Fruit fly (Drosophila melanogaster) whole organism, embryonic: ENCODE measurements around the gene fry.
A peak's percentile ranks its signal among the peaks of the same experiment; 100 is the strongest.

ENCODE experiments used
- Asciz ChIP-seq: fragments of 200-800 bp; sonication (Bioruptor generic); optimal IDR thresholded peaks from 2 replicates; lab custom pipeline; 2017; ENCODE audit warnings: missing biosample characterization, mild to moderate bottlenecking, missing genetic modification characterization, missing genetic modification reagents
- CG10366 ChIP-seq: fragments of 200-800 bp; sonication (Bioruptor generic); IDR thresholded peaks from 2 replicates; pipeline ENCODE4 v1.3.6; 2022; ENCODE audit warnings: missing biosample characterization, missing genetic modification characterization
- CG12104 ChIP-seq: fragments of 200-800 bp; sonication (Bioruptor generic); optimal IDR thresholded peaks from 3 replicates; lab custom pipeline; 2016; ENCODE audit warnings: missing biosample characterization, missing genetic modification characterization
- CG13424 ChIP-seq: fragments of 200-800 bp; sonication (Bioruptor generic); optimal IDR thresholded peaks from 2 replicates; lab custom pipeline; 2019; ENCODE audit warnings: missing biosample characterization, mild to moderate bottlenecking, missing genetic modification characterization, moderate library complexity
- CG14014 ChIP-seq: fragments of 200-800 bp; sonication (Bioruptor generic); IDR thresholded peaks from 2 replicates; pipeline ENCODE4 v1.3.6; 2022; ENCODE audit warnings: missing biosample characterization, missing genetic modification characterization
- CG15011 ChIP-seq: fragments of 200-800 bp; sonication (Bioruptor generic); optimal IDR thresholded peaks from 3 replicates; lab custom pipeline; 2018; ENCODE audit warnings: missing biosample characterization, mild to moderate bottlenecking, missing genetic modification characterization
- CG1529 ChIP-seq: fragments of 200-800 bp; sonication (Bioruptor generic); optimal IDR thresholded peaks from 3 replicates; lab custom pipeline; 2018; ENCODE audit warnings: missing biosample characterization, missing genetic modification characterization
- CG1602 ChIP-seq: fragments of 200-800 bp; sonication (Bioruptor generic); optimal IDR thresholded peaks from 3 replicates; lab custom pipeline; 2016; ENCODE audit warnings: missing biosample characterization, missing genetic modification characterization
- CG2678 ChIP-seq: fragments of 200-800 bp; sonication (Bioruptor generic); optimal IDR thresholded peaks from 3 replicates; lab custom pipeline; 2019; ENCODE audit warnings: missing biosample characterization, mild to moderate bottlenecking, missing genetic modification characterization, moderate library complexity
- CG3847 ChIP-seq: fragments of 200-800 bp; sonication (Bioruptor generic); IDR thresholded peaks from 2 replicates; pipeline ENCODE4 v1.3.6; 2022; ENCODE audit warnings: missing biosample characterization, missing genetic modification characterization
- CG42726 ChIP-seq: fragments of 200-800 bp; sonication (Bioruptor generic); IDR thresholded peaks from 2 replicates; pipeline ENCODE4 v1.3.6; 2022; ENCODE audit warnings: missing biosample characterization, missing genetic modification characterization; ENCODE audit not compliant: partially characterized antibody
- CG4404 ChIP-seq: fragments of 200-800 bp; sonication (Bioruptor generic); IDR thresholded peaks from 2 replicates; pipeline ENCODE4 v1.3.6; 2022; ENCODE audit warnings: missing biosample characterization, missing genetic modification characterization
- CG6175 ChIP-seq: fragments of 200-800 bp; sonication (Bioruptor generic); IDR thresholded peaks from 3 replicates; pipeline ENCODE4 v1.3.6; 2022; ENCODE audit warnings: missing biosample characterization, missing genetic modification characterization
- CG7372 ChIP-seq: fragments of 200-800 bp; sonication (Bioruptor generic); IDR thresholded peaks from 2 replicates; pipeline ENCODE4 v1.3.6; 2022; ENCODE audit warnings: missing biosample characterization, missing genetic modification characterization
- CG7556 ChIP-seq: fragments of 200-800 bp; sonication (Bioruptor generic); optimal IDR thresholded peaks from 2 replicates; lab custom pipeline; 2017; ENCODE audit warnings: missing biosample characterization, mild to moderate bottlenecking, missing genetic modification characterization
- CG8924 ChIP-seq: fragments of 200-800 bp; optimal IDR thresholded peaks from 3 replicates; lab custom pipeline; 2019; ENCODE audit warnings: missing biosample characterization, mild to moderate bottlenecking, missing genetic modification characterization, moderate library complexity
- CG9437 ChIP-seq: fragments of 200-800 bp; sonication (Bioruptor generic); optimal IDR thresholded peaks from 2 replicates; lab custom pipeline; 2018; ENCODE audit warnings: missing biosample characterization, mild to moderate bottlenecking, missing genetic modification characterization
- CG9609 ChIP-seq: fragments of 200-800 bp; sonication (Bioruptor generic); optimal IDR thresholded peaks from 3 replicates; lab custom pipeline; 2016; ENCODE audit warnings: missing biosample characterization, missing genetic modification characterization
- CG9797 ChIP-seq: fragments of 200-800 bp; sonication (Bioruptor generic); optimal IDR thresholded peaks from 3 replicates; lab custom pipeline; 2018; ENCODE audit warnings: missing biosample characterization, mild to moderate bottlenecking, missing genetic modification characterization
- CG9817 ChIP-seq: fragments of 200-800 bp; sonication (Bioruptor generic); optimal IDR thresholded peaks from 2 replicates; lab custom pipeline; 2018; ENCODE audit warnings: missing biosample characterization, mild to moderate bottlenecking, missing genetic modification characterization, moderate library complexity
- D19A ChIP-seq: fragments of 200-800 bp; optimal IDR thresholded peaks from 3 replicates; lab custom pipeline; 2019; ENCODE audit warnings: missing biosample characterization, mild to moderate bottlenecking, missing genetic modification characterization, moderate library complexity
- D19B ChIP-seq: fragments of 200-800 bp; sonication (Bioruptor generic); optimal IDR thresholded peaks from 2 replicates; lab custom pipeline; 2017; ENCODE audit warnings: missing biosample characterization, mild to moderate bottlenecking, missing genetic modification characterization
- Dip2 ChIP-seq: fragments of 200-800 bp; sonication (Bioruptor generic); IDR thresholded peaks from 2 replicates; pipeline ENCODE4 v1.3.6; 2022; ENCODE audit warnings: missing biosample characterization, missing genetic modification characterization
- ERR ChIP-seq: fragments of 200-800 bp; sonication (Bioruptor generic); optimal IDR thresholded peaks from 2 replicates; lab custom pipeline; 2016; ENCODE audit warnings: missing biosample characterization, missing genetic modification characterization
- Hsf ChIP-seq: fragments of 200-800 bp; sonication (Bioruptor generic); optimal IDR thresholded peaks from 3 replicates; lab custom pipeline; 2016; ENCODE audit warnings: missing biosample characterization, missing genetic modification characterization
- Lim3 ChIP-seq: fragments of 200-800 bp; sonication (Bioruptor generic); IDR thresholded peaks from 2 replicates; pipeline ENCODE4 v1.3.6; 2022; ENCODE audit warnings: missing biosample characterization, missing genetic modification characterization
- Meics ChIP-seq: fragments of 200-800 bp; sonication (Bioruptor generic); optimal IDR thresholded peaks from 2 replicates; lab custom pipeline; 2017; ENCODE audit warnings: missing biosample characterization, mild to moderate bottlenecking, missing genetic modification characterization
- Mes4 ChIP-seq: fragments of 200-800 bp; sonication (Bioruptor generic); optimal IDR thresholded peaks from 2 replicates; lab custom pipeline; 2016; ENCODE audit warnings: missing biosample characterization, missing genetic modification characterization
- Six4 ChIP-seq: fragments of 200-800 bp; sonication (Bioruptor generic); optimal IDR thresholded peaks from 2 replicates; lab custom pipeline; 2016; ENCODE audit warnings: missing biosample characterization, missing genetic modification characterization
- Sry-β ChIP-seq: fragments of 200-800 bp; sonication (Bioruptor generic); optimal IDR thresholded peaks from 2 replicates; lab custom pipeline; 2018; ENCODE audit warnings: missing biosample characterization, mild to moderate bottlenecking, missing genetic modification characterization, moderate library complexity
- Sry-δ ChIP-seq: fragments of 200-800 bp; sonication (Bioruptor generic); optimal IDR thresholded peaks from 2 replicates; lab custom pipeline; 2016; ENCODE audit warnings: missing biosample characterization, missing genetic modification characterization
- ac ChIP-seq: fragments of 200-800 bp; sonication (Bioruptor generic); optimal IDR thresholded peaks from 3 replicates; lab custom pipeline; 2017; ENCODE audit warnings: missing biosample characterization, mild to moderate bottlenecking, missing genetic modification characterization
- ash1 ChIP-seq: fragments of 200-800 bp; sonication (Bioruptor generic); optimal IDR thresholded peaks from 2 replicates; lab custom pipeline; 2018; ENCODE audit warnings: missing biosample characterization, mild to moderate bottlenecking, missing genetic modification characterization
- bbx ChIP-seq: fragments of 200-800 bp; sonication (Bioruptor generic); IDR thresholded peaks from 2 replicates; pipeline ENCODE4 v1.3.6; 2022; ENCODE audit warnings: missing biosample characterization, missing genetic modification characterization; ENCODE audit not compliant: partially characterized antibody
- br ChIP-seq: fragments of >200 bp; optimal IDR thresholded peaks from 2 replicates; lab custom pipeline; 2017
- chif ChIP-seq, 2 experiments: fragments of 200-800 bp; sonication (Bioruptor generic); optimal IDR thresholded peaks; 3 replicates each; lab custom pipeline; 2016; ENCODE audit warnings: missing biosample characterization in 2 of 2, missing genetic modification characterization in 2 of 2
- dpn ChIP-seq, 2 experiments: fragments of 200-800 bp; sonication (Bioruptor generic); optimal IDR thresholded peaks; 3 replicates each; lab custom pipeline; 2016; ENCODE audit warnings: missing biosample characterization in 2 of 2, missing genetic modification characterization in 2 of 2
- gsb-n ChIP-seq: fragments of 200-800 bp; sonication (Bioruptor generic); optimal IDR thresholded peaks from 3 replicates; lab custom pipeline; 2018; ENCODE audit warnings: missing biosample characterization, mild to moderate bottlenecking, missing genetic modification characterization
- her ChIP-seq: fragments of 200-800 bp; sonication (Bioruptor generic); optimal IDR thresholded peaks from 2 replicates; lab custom pipeline; 2016; ENCODE audit warnings: missing biosample characterization, missing genetic modification characterization
- nerfin-1 ChIP-seq: fragments of 200-800 bp; sonication (Bioruptor generic); optimal IDR thresholded peaks from 3 replicates; lab custom pipeline; 2019; ENCODE audit warnings: missing biosample characterization, mild to moderate bottlenecking, missing genetic modification characterization, moderate library complexity
- odd ChIP-seq: fragments of 200-800 bp; sonication (Bioruptor generic); optimal IDR thresholded peaks from 2 replicates; lab custom pipeline; 2017; ENCODE audit warnings: missing biosample characterization, mild to moderate bottlenecking, missing genetic modification characterization
- p53 ChIP-seq: fragments of 200-800 bp; sonication (Bioruptor generic); optimal IDR thresholded peaks from 2 replicates; lab custom pipeline; 2016; ENCODE audit warnings: missing biosample characterization, missing genetic modification characterization
- pan ChIP-seq, 4 experiments: fragments of >200 bp in 3 of 4; fragments of 200-800 bp in 1 of 4; sonication (Bioruptor generic) in 1 of 4; optimal IDR thresholded peaks in 3 of 4; IDR thresholded peaks in 1 of 4; 2 replicates each; pipeline versions ENCODE4 v1.3.6 to Lab custom; 2017 to 2022; ENCODE audit warnings: missing biosample characterization in 2 of 4, missing genetic modification characterization in 2 of 4, mixed read lengths in 1 of 4
- rib ChIP-seq: fragments of 200-800 bp; sonication (Bioruptor generic); IDR thresholded peaks from 2 replicates; pipeline ENCODE4 v1.3.6; 2022; ENCODE audit warnings: missing biosample characterization, missing genetic modification characterization
- ro ChIP-seq: fragments of 200-800 bp; sonication (Bioruptor generic); IDR thresholded peaks from 2 replicates; pipeline ENCODE4 v1.3.6; 2022; ENCODE audit warnings: missing biosample characterization, missing genetic modification characterization
- scrt ChIP-seq: fragments of 200-800 bp; sonication (Bioruptor generic); optimal IDR thresholded peaks from 2 replicates; lab custom pipeline; 2018; ENCODE audit warnings: missing biosample characterization, mild to moderate bottlenecking, missing genetic modification characterization, moderate library complexity
- stc ChIP-seq: fragments of 200-800 bp; sonication (Bioruptor generic); IDR thresholded peaks from 2 replicates; pipeline ENCODE4 v1.3.6; 2022; ENCODE audit warnings: missing biosample characterization, missing genetic modification characterization
- tap ChIP-seq: fragments of 200-800 bp; optimal IDR thresholded peaks from 3 replicates; lab custom pipeline; 2019; ENCODE audit warnings: missing biosample characterization, mild to moderate bottlenecking, missing genetic modification characterization, moderate library complexity
- ttk ChIP-seq: fragments of 200-800 bp; sonication (Bioruptor generic); IDR thresholded peaks from 2 replicates; pipeline ENCODE4 v2.1.2; 2022; ENCODE audit warnings: missing biosample characterization, missing genetic modification characterization
- tup ChIP-seq: fragments of 200-800 bp; sonication (Bioruptor generic); optimal IDR thresholded peaks from 2 replicates; lab custom pipeline; 2016; ENCODE audit warnings: missing biosample characterization, mild to moderate bottlenecking, missing genetic modification characterization, moderate library complexity

The fry gene

dm6 chr3L:9692892-9693551 is 14.1 kb upstream of the fry start (continued):
- TF ChIP-seq scrt (GFP tag; lab: Kevin White, UChicago) (peak; percentile 90), ro (GFP tag; lab: Robert Waterston, UW) (peak; percentile 73; the same call in 1 of the 2 replicates), D19B (GFP tag; lab: Kevin White, UChicago) (peak; percentile 99), CG8924 (tag; lab: Kevin White, UChicago) (peak; percentile 97), nerfin-1 (tag; lab: Kevin White, UChicago) (peak; percentile 91), pan (optimal IDR thresholded peaks at IDR 0.05; lab: Kevin White, UChicago) (no peak), pan (GFP tag; optimal IDR thresholded peaks at IDR 0.05 in 1 of 2, IDR thresholded peaks at IDR 0.05 in 1 of 2) (peak; percentile 27 to 83), CG7556 (GFP tag; lab: Kevin White, UChicago) (peak; percentile 99), CG9437 (peak; percentile 95), her (peak; percentile 94), tap (peak; percentile 87), Meics (GFP tag; lab: Kevin White, UChicago) (peak; percentile 97), ERR (GFP tag; lab: Kevin White, UChicago) (peak; percentile 93), Sry-β (GFP tag; lab: Kevin White, UChicago) (peak; percentile 58), Asciz (GFP tag; lab: Kevin White, UChicago) (peak; percentile 95), CG10366 (GFP tag; lab: Robert Waterston, UW) (peak; percentile 86), p53 (GFP tag; lab: Kevin White, UChicago) (peak; percentile 87), rib (GFP tag; lab: Robert Waterston, UW) (peak; percentile 77), gsb-n (tag; lab: Kevin White, UChicago) (peak; percentile 90), stc (peak; percentile 88), ash1 (GFP tag; lab: Kevin White, UChicago) (peak; percentile 68), Mes4 (GFP tag; lab: Kevin White, UChicago) (peak; percentile 95), CG6175 (peak; percentile 79; the same call in 1 of the 3 replicates), br (lab: Kevin White, UChicago) (no peak), CG7372 (peak; percentile 87), CG2678 (peak; percentile 98), CG3847 (GFP tag; lab: Robert Waterston, UW) (peak; percentile 92), CG4404 (peak; percentile 81), ac (GFP tag; lab: Kevin White, UChicago) (no peak), Six4 (GFP tag; lab: Kevin White, UChicago) (peak; percentile 94), Dip2 (GFP tag; lab: Robert Waterston, UW) (peak; percentile 21; the same call in 1 of the 2 replicates), D19A (tag; lab: Kevin White, UChicago) (peak; percentile 99), CG15011 (peak; percentile 95), CG1529 (peak; percentile 96), ttk (peak; percentile 84), tup (peak; percentile 92), Sry-δ (peak; percentile 66), CG14014 (GFP tag; lab: Robert Waterston, UW) (peak; percentile 86), CG42726 (no peak), CG13424 (tag; lab: Kevin White, UChicago) (peak; percentile 97), dpn (GFP tag; optimal IDR thresholded peaks at IDR 0.05; lab: Kevin White, UChicago) (peak; percentile 96 to 98), CG9797 (GFP tag; lab: Kevin White, UChicago) (peak; percentile 41), CG12104 (GFP tag; lab: Kevin White, UChicago) (peak; percentile 98), Lim3 (GFP tag; lab: Robert Waterston, UW) (peak; percentile 68), odd (peak; percentile 95), CG1602 (GFP tag; lab: Kevin White, UChicago) (peak; percentile 95), CG9609 (GFP tag; lab: Kevin White, UChicago) (peak; percentile 97), Hsf (GFP tag; lab: Kevin White, UChicago) (peak; percentile 97), chif (GFP tag; optimal IDR thresholded peaks at IDR 0.05; lab: Kevin White, UChicago) (peak; percentile 96 to 98), bbx (no peak), CG9817 (tag; lab: Kevin White, UChicago) (peak; percentile 92)
